Worm (Caenorhabditis elegans): Measurements from ENCODE around the gene Y46G5A.23.

Gene Y46G5A.23

DNA sequence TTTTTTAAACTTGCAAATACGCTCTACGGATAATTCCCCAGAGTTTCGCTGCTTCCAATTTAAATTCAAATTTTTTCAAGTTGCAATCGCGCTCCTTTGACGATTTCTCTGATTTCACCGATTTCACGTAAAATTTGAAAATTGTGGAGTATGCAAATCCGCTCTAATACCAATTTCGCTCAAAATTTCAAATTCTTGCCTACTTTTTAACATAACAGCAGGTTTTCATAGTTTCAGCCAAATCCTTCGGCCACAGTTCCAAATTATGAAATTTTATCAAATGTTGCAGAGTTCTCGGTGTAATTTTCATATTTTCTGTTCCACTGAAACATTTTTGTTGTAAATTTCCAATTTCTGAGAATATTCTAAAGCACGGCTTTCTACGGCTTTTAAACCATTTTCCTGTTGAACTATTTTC, 40.9 kb downstream of the Y46G5A.23 start, which contains the start of gene alkb-7 (continued):
- TF ChIP-seq unc-62 (GFP tag; optimal IDR thresholded peaks at IDR 0.05) (no peak), let-526 (GFP tag; IDR thresholded peaks at IDR 0.05) (0 out of 2 replicates have a peak, but pooled peaks have one; percentile 37), nhr-27 (tag; optimal IDR thresholded peaks at IDR 0.05) (no peak), snpc-4 (GFP tag; optimal IDR thresholded peaks at IDR 0.05) (no peak), snpc-4 (tag; optimal IDR thresholded peaks at IDR 0.05) (no peak)

ce11 chrII:12785391-12785790, 43.4 kb downstream of the Y46G5A.23 start, which contains the start of gene Y46G5A.15:
Gene Y46G5A.15 (minus strand): TSS chrII:12785416.
- TF ChIP-seq ceh-40 (GFP tag; IDR thresholded peaks at IDR 0.05) (no peak), hmg-1.2 (GFP tag; IDR thresholded peaks at IDR 0.05) (0 out of 2 replicates have a peak, but pooled peaks have one; percentile 17), ztf-26 (tag; optimal IDR thresholded peaks at IDR 0.05) (no peak)
